Worm (Caenorhabditis elegans) whole organism, young adult: Measurements from ENCODE around the gene rab-3.

Experiments used
- F23B12.7 ChIP-seq: sonication (generic microtip); optimal IDR thresholded peaks from 2 replicates; lab custom pipeline; 2017; ENCODE audit warnings: missing genetic modification characterization, mild to moderate bottlenecking, missing compliant biosample characterization, antibody characterized with exemption, moderate library complexity; ENCODE audit not compliant: insufficient read depth
- F55B11.4 ChIP-seq: sonication (generic microtip); optimal IDR thresholded peaks from 2 replicates; lab custom pipeline; 2016; ENCODE audit warnings: missing compliant biosample characterization, missing genetic modification characterization, borderline replicate concordance; ENCODE audit not compliant: insufficient read depth
- Y95B8A.8 ChIP-seq: fragments of 200-800 bp; sonication (Bioruptor generic); IDR thresholded peaks from 2 replicates; pipeline ENCODE4 v1.3.6; 2022; ENCODE audit warnings: missing genetic modification reagents, missing genetic modification characterization, missing compliant biosample characterization
- ama-1 ChIP-seq, 3 experiments: fragments of 150-350 bp in 1 of 3; sonication (generic microtip) in 2 of 3; optimal IDR thresholded peaks; 2 replicates each; lab custom pipeline; 2014 to 2018; ENCODE audit warnings: missing biosample characterization in 2 of 3, missing genetic modification characterization in 2 of 3, missing genetic modification reagents in 2 of 3
- hlh-26 ChIP-seq: fragments of 200-800 bp; sonication (Bioruptor generic); conservative IDR thresholded peaks from 2 replicates; pipeline ENCODE4 v1.3.6; 2022; ENCODE audit warnings: missing genetic modification reagents, missing genetic modification characterization, missing compliant biosample characterization
- hmg-20 ChIP-seq: fragments of 200-800 bp; sonication (Bioruptor generic); IDR thresholded peaks from 2 replicates; pipeline ENCODE4 v1.3.6; 2022; ENCODE audit warnings: missing genetic modification reagents, missing genetic modification characterization, missing compliant biosample characterization
- pha-4 ChIP-seq: fragments of 150-350 bp; sonication (generic microtip); optimal IDR thresholded peaks from 2 replicates; lab custom pipeline; 2014; ENCODE audit warnings: missing biosample characterization, missing genetic modification reagents, missing genetic modification characterization
- snpc-3.4 ChIP-seq: sonication (generic microtip); optimal IDR thresholded peaks from 2 replicates; lab custom pipeline; 2017; ENCODE audit warnings: missing genetic modification characterization, mild to moderate bottlenecking, missing compliant biosample characterization, antibody characterized with exemption, moderate library complexity, missing genotype, missing genetic modification reagents
- somi-1 ChIP-seq: fragments of 200-800 bp; sonication (Bioruptor generic); optimal IDR thresholded peaks from 2 replicates; lab custom pipeline; 2018; ENCODE audit warnings: mild to moderate bottlenecking, missing genetic modification characterization, missing compliant biosample characterization
- unc-62 ChIP-seq: fragments of 150-350 bp; optimal IDR thresholded peaks from 2 replicates; lab custom pipeline; 2014; ENCODE audit warnings: missing biosample characterization, missing genetic modification reagents, missing genetic modification characterization
- xnd-1 ChIP-seq: sonication (generic microtip); optimal IDR thresholded peaks from 2 replicates; lab custom pipeline; 2016; ENCODE audit warnings: missing genotype, missing genetic modification reagents, missing genetic modification characterization, missing compliant biosample characterization

DNA sequence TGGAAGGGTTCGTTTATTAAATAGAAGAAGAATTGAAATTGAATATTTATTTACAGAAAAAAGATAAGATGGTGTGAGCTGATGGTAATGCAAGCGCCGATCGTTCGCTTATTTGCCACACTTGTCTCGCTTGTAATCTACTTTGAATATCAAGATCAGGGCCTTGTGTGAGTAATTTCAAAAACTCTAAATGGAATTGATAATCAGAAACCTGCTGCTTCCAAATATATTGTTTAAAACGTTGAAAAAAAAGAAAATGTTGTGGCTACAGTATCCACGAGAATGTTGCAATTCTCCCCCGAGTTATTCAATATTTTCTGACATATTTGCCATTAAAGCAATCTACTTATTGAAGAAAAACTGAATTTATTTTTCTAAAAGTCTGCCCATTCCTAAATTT is 16.8 kb downstream of the rab-3 start:
- no peak for TF ChIP-seq somi-1 (GFP tag; lab: Kevin White, UChicago)
- no peak for TF ChIP-seq unc-62 (GFP tag; lab: Kevin White, UChicago)
- TF ChIP-seq hlh-26 (GFP tag; lab: Robert Waterston, UW): no peak
- no peak for TF ChIP-seq pha-4 (tag; lab: Kevin White, UChicago)
- no peak for TF ChIP-seq hmg-20 (GFP tag; lab: Robert Waterston, UW)
- no peak for TF ChIP-seq ama-1 (optimal IDR thresholded peaks at IDR 0.05; lab: Kevin White, UChicago)
- TF ChIP-seq ama-1 (GFP tag; optimal IDR thresholded peaks at IDR 0.05; lab: Kevin White, UChicago): no peak
- TF ChIP-seq F55B11.4: no peak
- no peak for TF ChIP-seq F23B12.7 (tag; lab: Kevin White, UChicago)
- TF ChIP-seq xnd-1 (tag; lab: Kevin White, UChicago): no peak
- TF ChIP-seq Y95B8A.8 (GFP tag; lab: Robert Waterston, UW): no peak
- no peak for TF ChIP-seq snpc-3.4
